Worm (Caenorhabditis elegans) whole organism, L2 larva: ENCODE measurements around the gene ZC204.17.

Experiments
- C34F6.9 ChIP-seq: fragments of 150-350 bp; optimal IDR thresholded peaks from 2 replicates; lab custom pipeline; 2014; ENCODE audit warnings: missing biosample characterization, missing genetic modification characterization
- F13H6.1 ChIP-seq: sonication (generic microtip); optimal IDR thresholded peaks from 2 replicates; lab custom pipeline; 2016; ENCODE audit warnings: missing genetic modification characterization, missing compliant biosample characterization
- Y55F3AM.14 ChIP-seq: fragments of 200-800 bp; sonication (Bioruptor generic); optimal IDR thresholded peaks from 2 replicates; lab custom pipeline; 2018; ENCODE audit warnings: mild to moderate bottlenecking, missing genetic modification characterization, missing compliant biosample characterization
- aly-2 ChIP-seq: fragments of 150-350 bp; optimal IDR thresholded peaks from 2 replicates; lab custom pipeline; 2014; ENCODE audit warnings: missing biosample characterization, missing genetic modification characterization
- blmp-1 ChIP-seq: sonication (generic microtip); optimal IDR thresholded peaks from 2 replicates; lab custom pipeline; 2017; ENCODE audit warnings: missing genetic modification characterization, mild to moderate bottlenecking, missing compliant biosample characterization, antibody characterized with exemption, moderate library complexity; ENCODE audit not compliant: insufficient read depth
- ceh-16 ChIP-seq: fragments of 150-350 bp; optimal IDR thresholded peaks from 2 replicates; lab custom pipeline; 2014; ENCODE audit warnings: missing biosample characterization, missing genetic modification characterization
- ceh-82 ChIP-seq: fragments of 150-350 bp; optimal IDR thresholded peaks from 2 replicates; lab custom pipeline; 2014; ENCODE audit warnings: missing biosample characterization, missing genetic modification characterization
- crh-2 ChIP-seq: sonication (generic microtip); optimal IDR thresholded peaks from 2 replicates; lab custom pipeline; 2017; ENCODE audit warnings: missing biosample characterization, missing genetic modification characterization
- elt-1 ChIP-seq: fragments of 150-350 bp; optimal IDR thresholded peaks from 2 replicates; lab custom pipeline; 2014; ENCODE audit warnings: missing biosample characterization, missing genetic modification characterization
- elt-3 ChIP-seq: sonication (generic microtip); optimal IDR thresholded peaks from 2 replicates; lab custom pipeline; 2017; ENCODE audit warnings: missing biosample characterization, missing genetic modification characterization
- fos-1 ChIP-seq: fragments of 150-350 bp; optimal IDR thresholded peaks from 2 replicates; lab custom pipeline; 2014; ENCODE audit warnings: missing biosample characterization, missing genetic modification characterization
- gmeb-1 ChIP-seq: fragments of 150-350 bp; optimal IDR thresholded peaks from 2 replicates; lab custom pipeline; 2014; ENCODE audit warnings: missing biosample characterization, missing genetic modification characterization
- lin-11 ChIP-seq: fragments of 150-350 bp; sonication (generic microtip); optimal IDR thresholded peaks from 2 replicates; lab custom pipeline; 2014; ENCODE audit warnings: missing biosample characterization, missing genetic modification characterization, inconsistent platforms, mixed read lengths
- lin-13 ChIP-seq: fragments of 150-350 bp; optimal IDR thresholded peaks from 2 replicates; lab custom pipeline; 2014; ENCODE audit warnings: missing biosample characterization, missing genetic modification reagents, missing genetic modification characterization
- lin-39 ChIP-seq: fragments of 150-350 bp; optimal IDR thresholded peaks from 2 replicates; lab custom pipeline; 2014; ENCODE audit warnings: missing biosample characterization, missing genetic modification reagents, missing genetic modification characterization
- lsy-2 ChIP-seq, 2 experiments: fragments of 150-350 bp in 1 of 2; sonication (generic microtip) in 1 of 2; optimal IDR thresholded peaks; 2 replicates each; lab custom pipeline; 2014 to 2017; ENCODE audit warnings: missing biosample characterization in 2 of 2, missing genetic modification characterization in 2 of 2
- mab-5 ChIP-seq: fragments of 150-350 bp; optimal IDR thresholded peaks from 2 replicates; lab custom pipeline; 2014; ENCODE audit warnings: missing biosample characterization, missing genetic modification characterization
- mbf-1 ChIP-seq: sonication (generic microtip); optimal IDR thresholded peaks from 2 replicates; lab custom pipeline; 2017; ENCODE audit warnings: missing biosample characterization, missing genetic modification characterization
- mdl-1 ChIP-seq, 2 experiments: fragments of 150-350 bp in 1 of 2; sonication (generic microtip) in 1 of 2; optimal IDR thresholded peaks; 2 replicates each; lab custom pipeline; 2017; ENCODE audit warnings: missing biosample characterization in 2 of 2, missing genetic modification characterization in 2 of 2
- nhr-11 ChIP-seq: fragments of 150-350 bp; optimal IDR thresholded peaks from 2 replicates; lab custom pipeline; 2014; ENCODE audit warnings: missing biosample characterization, missing genetic modification characterization
- nhr-129 ChIP-seq: fragments of 150-350 bp; optimal IDR thresholded peaks from 2 replicates; lab custom pipeline; 2014; ENCODE audit warnings: missing biosample characterization, missing genetic modification characterization
- nhr-21 ChIP-seq: fragments of 150-350 bp; optimal IDR thresholded peaks from 2 replicates; lab custom pipeline; 2014; ENCODE audit warnings: missing biosample characterization, missing genetic modification characterization
- nhr-23 ChIP-seq: fragments of 150-350 bp; optimal IDR thresholded peaks from 2 replicates; lab custom pipeline; 2014; ENCODE audit warnings: missing biosample characterization, missing genetic modification reagents, missing genetic modification characterization
- nhr-237 ChIP-seq: fragments of 150-350 bp; optimal IDR thresholded peaks from 2 replicates; lab custom pipeline; 2014; ENCODE audit warnings: missing biosample characterization, missing genetic modification characterization
- nhr-25 ChIP-seq: fragments of 150-350 bp; sonication (generic microtip); optimal IDR thresholded peaks from 3 replicates; lab custom pipeline; 2014; ENCODE audit warnings: missing biosample characterization, missing genetic modification characterization
- nhr-77 ChIP-seq: fragments of 150-350 bp; optimal IDR thresholded peaks from 2 replicates; lab custom pipeline; 2014; ENCODE audit warnings: missing biosample characterization, missing genetic modification characterization
- peb-1 ChIP-seq: fragments of 150-350 bp; optimal IDR thresholded peaks from 2 replicates; lab custom pipeline; 2014; ENCODE audit warnings: missing biosample characterization, missing genetic modification characterization
- sem-4 ChIP-seq: fragments of 150-350 bp; optimal IDR thresholded peaks from 2 replicates; lab custom pipeline; 2014; ENCODE audit warnings: missing biosample characterization, missing genetic modification reagents, missing genetic modification characterization
- skn-1 ChIP-seq: sonication (generic microtip); optimal IDR thresholded peaks from 2 replicates; lab custom pipeline; 2017; ENCODE audit warnings: missing biosample characterization, missing genetic modification characterization
- sma-9 ChIP-seq, 2 experiments: fragments of 150-350 bp in 1 of 2; sonication (generic microtip) in 1 of 2; optimal IDR thresholded peaks; 2 replicates each; lab custom pipeline; 2014 to 2016; ENCODE audit warnings: missing genetic modification characterization in 2 of 2, mild to moderate bottlenecking in 1 of 2, missing biosample characterization in 1 of 2, missing compliant biosample characterization in 1 of 2, missing genetic modification reagents in 1 of 2, moderate library complexity in 1 of 2
- unc-55 ChIP-seq: fragments of 150-350 bp; sonication (generic microtip); optimal IDR thresholded peaks from 3 replicates; lab custom pipeline; 2014; ENCODE audit warnings: missing biosample characterization, missing genetic modification reagents, missing genetic modification characterization
- zag-1 ChIP-seq: fragments of 150-350 bp; optimal IDR thresholded peaks from 2 replicates; lab custom pipeline; 2014; ENCODE audit warnings: missing biosample characterization, missing genetic modification characterization
- ztf-1 ChIP-seq: fragments of 200-800 bp; sonication (Bioruptor generic); conservative IDR thresholded peaks from 2 replicates; pipeline ENCODE4 v1.3.6; 2022; ENCODE audit warnings: missing genetic modification characterization, missing compliant biosample characterization
- ztf-11 ChIP-seq: sonication (generic microtip); optimal IDR thresholded peaks from 2 replicates; lab custom pipeline; 2017; ENCODE audit warnings: missing biosample characterization, missing genetic modification characterization
- ztf-4 ChIP-seq: fragments of 150-350 bp; optimal IDR thresholded peaks from 2 replicates; lab custom pipeline; 2014; ENCODE audit warnings: missing biosample characterization, missing genetic modification characterization

Gene ZC204.17

ce11 chrII:1646199-1646598 lies at the start of gene ZC204.17:
Gene ZC204.17 (minus strand): TSS chrII:1646299.
- TF ChIP-seq ceh-82 (tag; lab: Kevin White, UChicago), result no peak

ce11 chrII:1695861-1696260 lies 49.8 kb upstream of the ZC204.17 start, which contains the start of gene F58E1.13:
Gene F58E1.13 (minus strand): TSS chrII:1695872.
- no peak for TF ChIP-seq F13H6.1 (tag; lab: Kevin White, UChicago)
- no peak for TF ChIP-seq aly-2 (tag; lab: Kevin White, UChicago)
- no peak for TF ChIP-seq ceh-16 (tag; lab: Kevin White, UChicago)
- no peak for TF ChIP-seq fos-1 (tag; lab: Kevin White, UChicago)
- no peak for TF ChIP-seq lin-13
- TF ChIP-seq mbf-1 (tag; lab: Kevin White, UChicago), result no peak
- TF ChIP-seq unc-55 (GFP tag; lab: Kevin White, UChicago), result no peak
- no peak for TF ChIP-seq C34F6.9
- no peak for TF ChIP-seq Y55F3AM.14 (GFP tag; lab: Kevin White, UChicago)
- TF ChIP-seq mdl-1 (tag; optimal IDR thresholded peaks at IDR 0.05; lab: Kevin White, UChicago), result no peak

ce11 chrII:1694530-1694929 lies 48.4 kb upstream of the ZC204.17 start, which contains the start of gene fbxc-26:
Gene fbxc-26 (minus strand): TSS chrII:1694630.
- TF ChIP-seq nhr-77 (tag; lab: Kevin White, UChicago) (no peak), unc-55 (GFP tag; lab: Kevin White, UChicago) (no peak), Y55F3AM.14 (GFP tag; lab: Kevin White, UChicago) (no peak), lin-39 (tag; lab: Kevin White, UChicago) (no peak), nhr-21 (tag; lab: Kevin White, UChicago) (no peak), zag-1 (tag; lab: Kevin White, UChicago) (no peak), nhr-23 (tag; lab: Kevin White, UChicago) (no peak), lsy-2 (tag; optimal IDR thresholded peaks at IDR 0.05; lab: Kevin White, UChicago) (no peak), elt-3 (no peak), mab-5 (tag; lab: Kevin White, UChicago) (no peak), F13H6.1 (tag; lab: Kevin White, UChicago) (no peak), sma-9 (GFP tag; optimal IDR thresholded peaks at IDR 0.05; lab: Kevin White, UChicago) (no peak), sma-9 (tag; optimal IDR thresholded peaks at IDR 0.05; lab: Kevin White, UChicago) (no peak), elt-1 (tag; lab: Kevin White, UChicago) (no peak), ztf-4 (tag; lab: Kevin White, UChicago) (no peak), nhr-129 (tag; lab: Kevin White, UChicago) (no peak)

- TF ChIP-seq ztf-4 (tag; lab: Kevin White, UChicago) (no peak), aly-2 (tag; lab: Kevin White, UChicago) (no peak), blmp-1 (tag; lab: Kevin White, UChicago) (no peak), crh-2 (tag; lab: Kevin White, UChicago) (no peak), elt-1 (tag; lab: Kevin White, UChicago) (no peak), nhr-23 (tag; lab: Kevin White, UChicago) (no peak), F13H6.1 (tag; lab: Kevin White, UChicago) (no peak), peb-1 (tag; lab: Kevin White, UChicago) (no peak), nhr-25 (tag; lab: Kevin White, UChicago) (no peak), nhr-11 (tag; lab: Kevin White, UChicago) (no peak), lin-13 (no peak), sem-4 (no peak), skn-1 (tag; lab: Kevin White, UChicago) (no peak), gmeb-1 (tag; lab: Kevin White, UChicago) (no peak), nhr-237 (tag; lab: Kevin White, UChicago) (no peak), mbf-1 (tag; lab: Kevin White, UChicago) (no peak), ztf-11 (tag; lab: Kevin White, UChicago) (no peak), Y55F3AM.14 (GFP tag; lab: Kevin White, UChicago) (no peak)
- TF ChIP-seq, all 48 proteins: peak for 0
These were observed 46.7 kb upstream of the ZC204.17 start, which contains the start of gene fbxc-21 for ce11 chrII:1692827-1693226. Gene fbxc-21 (minus strand): TSS chrII:1692927.

ce11 chrII:1691011-1691410 lies 44.9 kb upstream of the ZC204.17 start, which contains the start of gene fbxc-22:
Gene fbxc-22 (minus strand): TSS chrII:1691111.
- TF ChIP-seq nhr-25 (tag; lab: Kevin White, UChicago), result no peak
- TF ChIP-seq lin-11 (tag; lab: Kevin White, UChicago), result no peak
- TF ChIP-seq lin-13, result no peak
- TF ChIP-seq sma-9 (GFP tag; optimal IDR thresholded peaks at IDR 0.05; lab: Kevin White, UChicago), result no peak
- no peak for TF ChIP-seq sma-9 (tag; optimal IDR thresholded peaks at IDR 0.05; lab: Kevin White, UChicago)
- no peak for TF ChIP-seq ztf-4 (tag; lab: Kevin White, UChicago)
- no peak for TF ChIP-seq sem-4
- no peak for TF ChIP-seq C34F6.9
- no peak for TF ChIP-seq fos-1 (tag; lab: Kevin White, UChicago)
- TF ChIP-seq elt-3, result no peak
- no peak for TF ChIP-seq nhr-21 (tag; lab: Kevin White, UChicago)
- no peak for TF ChIP-seq nhr-237 (tag; lab: Kevin White, UChicago)
- TF ChIP-seq ztf-11 (tag; lab: Kevin White, UChicago), result no peak
- no peak for TF ChIP-seq ztf-1 (GFP tag; lab: Robert Waterston, UW)
- no peak for TF ChIP-seq mbf-1 (tag; lab: Kevin White, UChicago)
- no peak for TF ChIP-seq elt-1 (tag; lab: Kevin White, UChicago)
